Fruit fly (Drosophila melanogaster) whole organism, embryonic: ENCODE measurements around the gene CG14820.

ENCODE experiments used
- Ada2b ChIP-seq: fragments of 200-800 bp; sonication (Bioruptor generic); IDR thresholded peaks from 2 replicates; pipeline ENCODE4 v1.3.6; 2022; ENCODE audit warnings: missing biosample characterization, missing genetic modification characterization
- Bgb ChIP-seq: fragments of 200-800 bp; sonication (Bioruptor generic); IDR thresholded peaks from 2 replicates; pipeline ENCODE4 v1.3.6; 2022; ENCODE audit warnings: missing biosample characterization, missing genetic modification characterization; ENCODE audit not compliant: partially characterized antibody
- CG10959 ChIP-seq: fragments of 200-800 bp; sonication (Bioruptor generic); IDR thresholded peaks from 2 replicates; pipeline ENCODE4 v1.3.6; 2022; ENCODE audit warnings: missing biosample characterization, missing genetic modification characterization
- CG12942 ChIP-seq: fragments of 200-800 bp; sonication (Bioruptor generic); optimal IDR thresholded peaks from 3 replicates; lab custom pipeline; 2016; ENCODE audit warnings: missing biosample characterization, missing genetic modification characterization
- CG14441 ChIP-seq: fragments of 200-800 bp; sonication (Bioruptor generic); IDR thresholded peaks from 2 replicates; pipeline ENCODE4 v1.3.6; 2022; ENCODE audit warnings: missing biosample characterization, missing genetic modification characterization
- CG14667 ChIP-seq: fragments of 200-800 bp; sonication (Bioruptor generic); IDR thresholded peaks from 2 replicates; pipeline ENCODE4 v1.3.6; 2022; ENCODE audit warnings: missing biosample characterization, missing genetic modification characterization
- CG14860 ChIP-seq: fragments of 200-800 bp; sonication (Bioruptor generic); IDR thresholded peaks from 3 replicates; pipeline ENCODE4 v1.3.6; 2022; ENCODE audit warnings: missing biosample characterization, missing genetic modification characterization; ENCODE audit not compliant: partially characterized antibody
- CG17186 ChIP-seq: fragments of 200-800 bp; sonication (Bioruptor generic); optimal IDR thresholded peaks from 3 replicates; lab custom pipeline; 2017; ENCODE audit warnings: missing biosample characterization, missing genetic modification reagents, missing genetic modification characterization
- CG17328 ChIP-seq: fragments of 200-800 bp; sonication (Bioruptor generic); IDR thresholded peaks from 2 replicates; pipeline ENCODE4 v1.3.6; 2022; ENCODE audit warnings: missing biosample characterization, missing genetic modification characterization
- CG32767 ChIP-seq: fragments of 200-800 bp; sonication (Bioruptor generic); IDR thresholded peaks from 2 replicates; pipeline ENCODE4 v1.3.6; 2022; ENCODE audit warnings: missing biosample characterization, missing genetic modification characterization
- CG33213 ChIP-seq: fragments of 200-800 bp; sonication (Bioruptor generic); optimal IDR thresholded peaks from 3 replicates; lab custom pipeline; 2016; ENCODE audit warnings: missing biosample characterization, missing genetic modification characterization
- CG4404 ChIP-seq: fragments of 200-800 bp; sonication (Bioruptor generic); IDR thresholded peaks from 2 replicates; pipeline ENCODE4 v1.3.6; 2022; ENCODE audit warnings: missing biosample characterization, missing genetic modification characterization
- CG4854 ChIP-seq: fragments of 200-800 bp; sonication (Bioruptor generic); optimal IDR thresholded peaks from 2 replicates; lab custom pipeline; 2016; ENCODE audit warnings: missing biosample characterization, missing genetic modification characterization, inconsistent platforms
- CG6689 ChIP-seq: fragments of 200-800 bp; sonication (Bioruptor generic); IDR thresholded peaks from 2 replicates; pipeline ENCODE4 v1.3.6; 2022; ENCODE audit warnings: missing biosample characterization, missing genetic modification characterization
- CG7372 ChIP-seq: fragments of 200-800 bp; sonication (Bioruptor generic); IDR thresholded peaks from 2 replicates; pipeline ENCODE4 v1.3.6; 2022; ENCODE audit warnings: missing biosample characterization, missing genetic modification characterization
- CG7556 ChIP-seq: fragments of 200-800 bp; sonication (Bioruptor generic); optimal IDR thresholded peaks from 2 replicates; lab custom pipeline; 2017; ENCODE audit warnings: missing biosample characterization, mild to moderate bottlenecking, missing genetic modification characterization
- CG8388 ChIP-seq: fragments of 200-800 bp; sonication (Bioruptor generic); optimal IDR thresholded peaks from 2 replicates; lab custom pipeline; 2019; ENCODE audit warnings: missing biosample characterization, mild to moderate bottlenecking, missing genetic modification characterization, moderate library complexity
- CG9437 ChIP-seq: fragments of 200-800 bp; sonication (Bioruptor generic); optimal IDR thresholded peaks from 2 replicates; lab custom pipeline; 2018; ENCODE audit warnings: missing biosample characterization, mild to moderate bottlenecking, missing genetic modification characterization
- CTCF ChIP-seq: fragments of 200-800 bp; sonication (Bioruptor generic); optimal IDR thresholded peaks from 2 replicates; lab custom pipeline; 2017; ENCODE audit warnings: missing biosample characterization, mild to moderate bottlenecking, missing genetic modification characterization, moderate library complexity
- Dbx ChIP-seq: fragments of 200-800 bp; sonication (Bioruptor generic); IDR thresholded peaks from 3 replicates; pipeline ENCODE4 v1.3.6; 2022; ENCODE audit warnings: missing biosample characterization, missing genetic modification characterization
- Dll ChIP-seq: fragments of 200-800 bp; sonication (Bioruptor generic); IDR thresholded peaks from 4 replicates; pipeline ENCODE4 v1.3.6; 2022; ENCODE audit warnings: missing biosample characterization, missing genetic modification characterization; ENCODE audit not compliant: partially characterized antibody
- ERR ChIP-seq: fragments of 200-800 bp; sonication (Bioruptor generic); optimal IDR thresholded peaks from 2 replicates; lab custom pipeline; 2016; ENCODE audit warnings: missing biosample characterization, missing genetic modification characterization
- Ets97D ChIP-seq: fragments of 200-800 bp; sonication (Bioruptor generic); optimal IDR thresholded peaks from 3 replicates; lab custom pipeline; 2016; ENCODE audit warnings: missing biosample characterization, missing genetic modification characterization
- Fer1 ChIP-seq: fragments of 200-800 bp; sonication (Bioruptor generic); optimal IDR thresholded peaks from 2 replicates; lab custom pipeline; 2017; ENCODE audit warnings: missing biosample characterization, mild to moderate bottlenecking, missing genetic modification characterization
- HHEX ChIP-seq: fragments of 200-800 bp; sonication (Bioruptor generic); optimal IDR thresholded peaks from 3 replicates; lab custom pipeline; 2017; ENCODE audit warnings: missing biosample characterization, mild to moderate bottlenecking, missing genetic modification characterization, missing genetic modification reagents
- Max ChIP-seq: fragments of 200-800 bp; sonication (Bioruptor generic); optimal IDR thresholded peaks from 2 replicates; lab custom pipeline; 2016; ENCODE audit warnings: missing biosample characterization, mild to moderate bottlenecking, missing genetic modification characterization
- Med ChIP-seq: fragments of 200-800 bp; sonication (Bioruptor generic); peaks from one replicate; lab custom pipeline; 2016; ENCODE audit warnings: missing biosample characterization, missing genetic modification characterization, mild to moderate bottlenecking, inconsistent platforms, moderate library complexity
- Myb ChIP-seq: fragments of 200-800 bp; sonication (Bioruptor generic); optimal IDR thresholded peaks from 2 replicates; lab custom pipeline; 2016; ENCODE audit warnings: missing biosample characterization, missing genetic modification characterization
- Nf-YB ChIP-seq: fragments of 200-800 bp; sonication (Bioruptor generic); optimal IDR thresholded peaks from 3 replicates; lab custom pipeline; 2019; ENCODE audit warnings: missing biosample characterization, mild to moderate bottlenecking, missing genetic modification characterization, moderate library complexity
- Nf-YC ChIP-seq: fragments of 200-800 bp; optimal IDR thresholded peaks from 3 replicates; lab custom pipeline; 2019; ENCODE audit warnings: missing biosample characterization, mild to moderate bottlenecking, missing genetic modification characterization, moderate library complexity
- Oli ChIP-seq: fragments of 200-800 bp; sonication (Bioruptor generic); optimal IDR thresholded peaks from 2 replicates; lab custom pipeline; 2018; ENCODE audit warnings: missing biosample characterization, mild to moderate bottlenecking, missing genetic modification characterization, moderate library complexity
- Ravus ChIP-seq: fragments of 200-800 bp; sonication (Bioruptor generic); IDR thresholded peaks from 2 replicates; pipeline ENCODE4 v1.3.6; 2022; ENCODE audit warnings: missing biosample characterization, missing genetic modification characterization
- Scr ChIP-seq: fragments of 200-800 bp; sonication (Bioruptor generic); IDR thresholded peaks from 2 replicates; pipeline ENCODE4 v1.3.6; 2022; ENCODE audit warnings: missing biosample characterization, missing genetic modification characterization; ENCODE audit not compliant: partially characterized antibody
- Usf ChIP-seq: fragments of 200-800 bp; sonication (Bioruptor generic); optimal IDR thresholded peaks from 2 replicates; lab custom pipeline; 2017; ENCODE audit warnings: missing genotype, missing biosample characterization, missing genetic modification characterization
- aop ChIP-seq: fragments of 200-800 bp; sonication (Bioruptor generic); IDR thresholded peaks from 2 replicates; pipeline ENCODE4 v1.3.6; 2022; ENCODE audit warnings: missing biosample characterization, missing genetic modification characterization
- chn ChIP-seq: fragments of 200-800 bp; sonication (Bioruptor generic); optimal IDR thresholded peaks from 2 replicates; lab custom pipeline; 2016; ENCODE audit warnings: missing biosample characterization, missing genetic modification characterization
- crp ChIP-seq, 2 experiments: fragments of 200-800 bp; sonication (Bioruptor generic); optimal IDR thresholded peaks; 2 replicates in 1 of 2; 3 replicates in 1 of 2; lab custom pipeline; 2017; ENCODE audit warnings: missing biosample characterization in 2 of 2, missing genetic modification characterization in 2 of 2, mild to moderate bottlenecking in 1 of 2, moderate library complexity in 1 of 2
- ftz-f1 ChIP-seq: fragments of 200-800 bp; sonication (Bioruptor generic); optimal IDR thresholded peaks from 2 replicates; lab custom pipeline; 2016; ENCODE audit warnings: missing biosample characterization, missing genetic modification characterization
- gce ChIP-seq: fragments of 200-800 bp; sonication (Bioruptor generic); IDR thresholded peaks from 3 replicates; pipeline ENCODE4 v1.3.6; 2022; ENCODE audit warnings: missing biosample characterization, missing genetic modification characterization
- gcm2 ChIP-seq: fragments of 200-800 bp; sonication (Bioruptor generic); optimal IDR thresholded peaks from 2 replicates; lab custom pipeline; 2016; ENCODE audit warnings: missing biosample characterization, missing genetic modification characterization
- hbn ChIP-seq: fragments of 200-800 bp; sonication (Bioruptor generic); IDR thresholded peaks from 2 replicates; pipeline ENCODE4 v1.3.6; 2022; ENCODE audit warnings: missing biosample characterization, missing genetic modification characterization; ENCODE audit not compliant: partially characterized antibody
- mam ChIP-seq: fragments of 200-800 bp; sonication (Bioruptor generic); optimal IDR thresholded peaks from 3 replicates; lab custom pipeline; 2016; ENCODE audit warnings: missing biosample characterization, missing genetic modification characterization
- nerfin-2 ChIP-seq: fragments of 200-800 bp; sonication (Bioruptor generic); IDR thresholded peaks from 2 replicates; pipeline ENCODE4 v1.3.6; 2022; ENCODE audit warnings: missing biosample characterization, missing genetic modification characterization; ENCODE audit not compliant: partially characterized antibody
- nmo ChIP-seq: fragments of 200-800 bp; sonication (Bioruptor generic); optimal IDR thresholded peaks from 2 replicates; lab custom pipeline; 2018; ENCODE audit warnings: missing biosample characterization, mild to moderate bottlenecking, missing genetic modification characterization, moderate library complexity
- nom ChIP-seq: fragments of 200-800 bp; sonication (Bioruptor generic); optimal IDR thresholded peaks from 2 replicates; lab custom pipeline; 2017; ENCODE audit warnings: missing biosample characterization, missing genetic modification characterization, mild to moderate bottlenecking, moderate library complexity, missing genetic modification reagents
- odd ChIP-seq: fragments of 200-800 bp; sonication (Bioruptor generic); optimal IDR thresholded peaks from 2 replicates; lab custom pipeline; 2017; ENCODE audit warnings: missing biosample characterization, mild to moderate bottlenecking, missing genetic modification characterization
- slou ChIP-seq: fragments of 200-800 bp; sonication (Bioruptor generic); optimal IDR thresholded peaks from 3 replicates; lab custom pipeline; 2016; ENCODE audit warnings: missing biosample characterization, missing genetic modification characterization
- sr ChIP-seq: fragments of 200-800 bp; sonication (Bioruptor generic); IDR thresholded peaks from 3 replicates; pipeline ENCODE4 v1.3.6; 2022; ENCODE audit warnings: missing biosample characterization, missing genetic modification characterization
- stwl ChIP-seq: fragments of 200-800 bp; sonication (Bioruptor generic); optimal IDR thresholded peaks from 3 replicates; lab custom pipeline; 2018; ENCODE audit warnings: missing biosample characterization, mild to moderate bottlenecking, missing genetic modification characterization, moderate library complexity
- tin ChIP-seq: fragments of 200-800 bp; sonication (Bioruptor generic); optimal IDR thresholded peaks from 3 replicates; lab custom pipeline; 2016; ENCODE audit warnings: missing biosample characterization, missing genetic modification characterization
- toy ChIP-seq: fragments of 200-800 bp; sonication (Bioruptor generic); IDR thresholded peaks from 2 replicates; pipeline ENCODE4 v1.3.6; 2022; ENCODE audit warnings: missing biosample characterization, missing genetic modification characterization
- wor ChIP-seq: fragments of 200-800 bp; sonication (Bioruptor generic); IDR thresholded peaks from 2 replicates; pipeline ENCODE4 v1.3.6; 2022; ENCODE audit warnings: missing biosample characterization, missing genetic modification characterization

CG14820 gene

dm6 chr3L:6977391-6977790 is 44.7 kb downstream of the CG14820 start (continued):
- no peak for TF ChIP-seq aop (GFP tag; lab: Robert Waterston, UW)
- 0 out of 2 replicates have a peak, but pooled peaks have one; percentile 29 for TF ChIP-seq CG4404 (GFP tag; lab: Robert Waterston, UW)
- TF ChIP-seq Ets97D, result no peak
- peak; percentile 71 for TF ChIP-seq CG6689 (GFP tag; lab: Robert Waterston, UW)
- peak; percentile 20 for TF ChIP-seq odd (GFP tag; lab: Kevin White, UChicago)
- TF ChIP-seq Nf-YC (tag; lab: Kevin White, UChicago), result no peak
- TF ChIP-seq sr (GFP tag; lab: Robert Waterston, UW), result no peak
- TF ChIP-seq nerfin-2 (GFP tag; lab: Robert Waterston, UW), result no peak
- no peak for TF ChIP-seq Scr
- no peak for TF ChIP-seq slou
- peak; percentile 19 for TF ChIP-seq CG9437
- no peak for TF ChIP-seq toy (GFP tag; lab: Robert Waterston, UW)
- no peak for TF ChIP-seq CTCF
- 0 out of 3 replicates have a peak, but pooled peaks have one; percentile 16 for TF ChIP-seq gce (GFP tag; lab: Robert Waterston, UW)
- no peak for TF ChIP-seq Usf (GFP tag; lab: Kevin White, UChicago)
- TF ChIP-seq CG32767 (GFP tag; lab: Robert Waterston, UW), result peak; percentile 64; the same call in 1 of the 2 replicates
- no peak for TF ChIP-seq Max (GFP tag; lab: Kevin White, UChicago)
- TF ChIP-seq Bgb (GFP tag; lab: Robert Waterston, UW), result no peak
- TF ChIP-seq CG17328 (GFP tag; lab: Robert Waterston, UW), result peak; percentile 45; the same call in 1 of the 2 replicates
- TF ChIP-seq nmo, result peak; percentile 65
- no peak for TF ChIP-seq ERR
- TF ChIP-seq gcm2 (GFP tag; lab: Kevin White, UChicago), result no peak
- TF ChIP-seq hbn (GFP tag; lab: Robert Waterston, UW), result no peak
- TF ChIP-seq Nf-YB (GFP tag; lab: Kevin White, UChicago), result peak; percentile 1
- peak; percentile 46; the same call in 1 of the 2 replicates for TF ChIP-seq CG14441 (GFP tag; lab: Robert Waterston, UW)
- no peak for TF ChIP-seq crp (GFP tag; optimal IDR thresholded peaks at IDR 0.05; lab: Kevin White, UChicago)
- TF ChIP-seq CG14667 (GFP tag; lab: Robert Waterston, UW), result peak; percentile 52
- no peak for TF ChIP-seq CG17186
- TF ChIP-seq Fer1, result peak; percentile 57
- TF ChIP-seq Ravus (GFP tag; lab: Robert Waterston, UW), result peak; percentile 19; the same call in 1 of the 2 replicates
- no peak for TF ChIP-seq ftz-f1 (GFP tag; lab: Kevin White, UChicago)
- peak; percentile 44 for TF ChIP-seq wor (GFP tag; lab: Robert Waterston, UW)
- no peak for TF ChIP-seq CG7372 (GFP tag; lab: Robert Waterston, UW)
- TF ChIP-seq CG4854, result no peak
- TF ChIP-seq chn (GFP tag; lab: Kevin White, UChicago), result no peak
- TF ChIP-seq Ada2b (GFP tag; lab: Robert Waterston, UW), result peak; percentile 66; the same call in 1 of the 2 replicates
- peak; percentile 20 for TF ChIP-seq nom (GFP tag; lab: Kevin White, UChicago)
- peak; percentile 65 for TF ChIP-seq CG8388 (GFP tag; lab: Kevin White, UChicago)
- peak; percentile 2 for TF ChIP-seq CG12942 (GFP tag; lab: Kevin White, UChicago)
- TF ChIP-seq mam (GFP tag; lab: Kevin White, UChicago), result no peak
- no peak for TF ChIP-seq Dbx (GFP tag; lab: Robert Waterston, UW)
- no peak for TF ChIP-seq Dll (GFP tag; lab: Robert Waterston, UW)
- no peak for TF ChIP-seq CG14860 (GFP tag; lab: Robert Waterston, UW)
- TF ChIP-seq Oli, result peak; percentile 73
- peak; percentile 40 for TF ChIP-seq CG7556 (GFP tag; lab: Kevin White, UChicago)
- TF ChIP-seq CG33213 (GFP tag; lab: Kevin White, UChicago), result no peak
- peak; percentile 6 for TF ChIP-seq stwl (tag; lab: Kevin White, UChicago)
- TF ChIP-seq HHEX (GFP tag; lab: Kevin White, UChicago), result peak; percentile 29
- peak; percentile 43 for TF ChIP-seq Med (GFP tag; lab: Kevin White, UChicago)
- peak; percentile 66 for TF ChIP-seq tin (GFP tag; lab: Kevin White, UChicago)
- TF ChIP-seq CG10959 (GFP tag; lab: Robert Waterston, UW), result peak; percentile 65
- no peak for TF ChIP-seq Myb
